Worm (Caenorhabditis elegans) whole organism, L3 larva: ENCODE results near the gene C34F6.11.

Experiments used
- R02D3.7 ChIP-seq: fragments of 150-350 bp; optimal IDR thresholded peaks from 2 replicates; lab custom pipeline; 2014; ENCODE audit warnings: missing biosample characterization, missing genetic modification characterization
- aly-2 ChIP-seq: fragments of 150-350 bp; optimal IDR thresholded peaks from 2 replicates; lab custom pipeline; 2014; ENCODE audit warnings: missing biosample characterization, missing genetic modification characterization
- ama-1 ChIP-seq: fragments of 150-350 bp; optimal IDR thresholded peaks from 2 replicates; lab custom pipeline; 2018
- elt-2 ChIP-seq: sonication (generic microtip); optimal IDR thresholded peaks from 2 replicates; lab custom pipeline; 2016; ENCODE audit warnings: missing genetic modification reagents, mild to moderate bottlenecking, missing genetic modification characterization, missing compliant biosample characterization
- lin-39 ChIP-seq: fragments of 150-350 bp; optimal IDR thresholded peaks from 2 replicates; lab custom pipeline; 2018; ENCODE audit warnings: missing biosample characterization, missing genetic modification reagents, missing genetic modification characterization
- lsy-12 ChIP-seq: sonication (generic microtip); optimal IDR thresholded peaks from 2 replicates; lab custom pipeline; 2016; ENCODE audit warnings: mild to moderate bottlenecking, missing genetic modification characterization, missing compliant biosample characterization
- nfya-1 ChIP-seq: sonication (generic microtip); optimal IDR thresholded peaks from 2 replicates; lab custom pipeline; 2017; ENCODE audit warnings: missing genetic modification characterization, mild to moderate bottlenecking, missing compliant biosample characterization, antibody characterized with exemption, moderate library complexity; ENCODE audit not compliant: insufficient read depth
- nhr-11 ChIP-seq: fragments of 150-350 bp; optimal IDR thresholded peaks from 2 replicates; lab custom pipeline; 2014; ENCODE audit warnings: missing biosample characterization, missing genetic modification characterization
- nhr-12 ChIP-seq: fragments of 150-350 bp; optimal IDR thresholded peaks from 2 replicates; lab custom pipeline; 2014; ENCODE audit warnings: missing biosample characterization, missing genetic modification characterization
- nhr-237 ChIP-seq: fragments of 150-350 bp; optimal IDR thresholded peaks from 2 replicates; lab custom pipeline; 2014; ENCODE audit warnings: missing biosample characterization, missing genetic modification characterization
- pqm-1 ChIP-seq: fragments of 150-350 bp; optimal IDR thresholded peaks from 2 replicates; lab custom pipeline; 2017; ENCODE audit warnings: missing biosample characterization, missing genetic modification characterization, inconsistent platforms
- skn-1 ChIP-seq: fragments of 150-350 bp; optimal IDR thresholded peaks from 2 replicates; lab custom pipeline; 2014; ENCODE audit warnings: missing biosample characterization, missing genetic modification characterization
- snpc-4 ChIP-seq: fragments of 150-350 bp; optimal IDR thresholded peaks from 2 replicates; lab custom pipeline; 2014; ENCODE audit warnings: missing biosample characterization, missing genetic modification characterization
- tbx-2 ChIP-seq: sonication (generic microtip); optimal IDR thresholded peaks from 2 replicates; lab custom pipeline; 2016; ENCODE audit warnings: mild to moderate bottlenecking, missing genetic modification characterization, missing compliant biosample characterization

DNA sequence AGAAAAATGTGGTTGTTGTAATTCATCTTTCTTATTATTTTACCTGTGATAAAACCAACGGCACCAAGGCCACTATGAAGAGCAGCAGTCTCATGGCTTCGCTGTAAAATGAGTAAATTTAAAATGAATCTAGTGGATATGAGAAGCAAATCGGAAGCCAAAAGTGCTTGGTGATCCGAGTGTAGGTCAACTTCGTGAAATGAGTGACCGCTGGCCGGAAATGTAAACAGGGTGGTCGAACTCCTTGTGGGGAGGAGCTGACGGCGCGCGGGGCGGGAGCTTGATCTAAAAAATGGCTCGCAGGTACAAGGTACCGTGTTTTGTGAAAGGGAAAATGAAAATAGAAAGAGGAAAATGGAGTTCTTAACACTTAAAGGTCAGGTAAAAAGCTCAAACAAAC, 7.0 kb downstream of the C34F6.11 start, which contains the start of gene C34F6.1:
- no peak for TF ChIP-seq ama-1 (lab: Kevin White, UChicago)
- no peak for TF ChIP-seq pqm-1 (tag; lab: Kevin White, UChicago)
- TF ChIP-seq skn-1 (tag; lab: Kevin White, UChicago), result no peak
- no peak for TF ChIP-seq lsy-12 (tag; lab: Kevin White, UChicago)
- TF ChIP-seq tbx-2 (tag; lab: Kevin White, UChicago), result no peak
- TF ChIP-seq R02D3.7, result no peak
- no peak for TF ChIP-seq elt-2
- no peak for TF ChIP-seq aly-2 (tag; lab: Kevin White, UChicago)
- TF ChIP-seq snpc-4 (tag; lab: Kevin White, UChicago), result no peak
- TF ChIP-seq nhr-11 (tag; lab: Kevin White, UChicago), result no peak
- TF ChIP-seq nhr-237 (tag; lab: Kevin White, UChicago), result no peak
- no peak for TF ChIP-seq lin-39 (tag; lab: Kevin White, UChicago)
- TF ChIP-seq nfya-1, result no peak
- no peak for TF ChIP-seq nhr-12
